Worm (Caenorhabditis elegans) whole organism, L3 larva: ENCODE results near the gene F28H6.7.

Source experiments
- ZK546.5 ChIP-seq: sonication (generic microtip); optimal IDR thresholded peaks from 2 replicates; lab custom pipeline; 2017; ENCODE audit warnings: missing biosample characterization, missing genetic modification characterization
- ama-1 ChIP-seq: fragments of 150-350 bp; optimal IDR thresholded peaks from 2 replicates; lab custom pipeline; 2018
- ceh-16 ChIP-seq: sonication (generic microtip); optimal IDR thresholded peaks from 2 replicates; lab custom pipeline; 2017; ENCODE audit warnings: missing biosample characterization, missing genetic modification characterization
- ceh-28 ChIP-seq: fragments of 150-350 bp; optimal IDR thresholded peaks from 2 replicates; lab custom pipeline; 2014; ENCODE audit warnings: missing biosample characterization, missing genetic modification reagents, missing genetic modification characterization
- ceh-82 ChIP-seq: fragments of 150-350 bp; optimal IDR thresholded peaks from 2 replicates; lab custom pipeline; 2014; ENCODE audit warnings: missing biosample characterization, missing genetic modification characterization
- daf-12 ChIP-seq: fragments of 150-350 bp; optimal IDR thresholded peaks from 2 replicates; lab custom pipeline; 2014; ENCODE audit warnings: missing biosample characterization, missing genetic modification reagents, missing genetic modification characterization
- egl-5 ChIP-seq: fragments of 150-350 bp; optimal IDR thresholded peaks from 2 replicates; lab custom pipeline; 2017; ENCODE audit warnings: missing biosample characterization, missing genetic modification reagents, missing genetic modification characterization, inconsistent platforms
- elt-1 ChIP-seq: fragments of 150-350 bp; optimal IDR thresholded peaks from 2 replicates; lab custom pipeline; 2014; ENCODE audit warnings: missing biosample characterization, missing genetic modification characterization
- elt-2 ChIP-seq: sonication (generic microtip); optimal IDR thresholded peaks from 2 replicates; lab custom pipeline; 2016; ENCODE audit warnings: missing genetic modification reagents, mild to moderate bottlenecking, missing genetic modification characterization, missing compliant biosample characterization
- elt-3 ChIP-seq, 3 experiments: fragments of 150-350 bp in 1 of 3; sonication (generic microtip) in 2 of 3; optimal IDR thresholded peaks; 2 replicates in 2 of 3; 4 replicates in 1 of 3; lab custom pipeline; 2014 to 2017; ENCODE audit warnings: missing biosample characterization in 3 of 3, missing genetic modification characterization in 3 of 3
- eor-1 ChIP-seq, 2 experiments: fragments of 150-350 bp; optimal IDR thresholded peaks; 2 replicates each; lab custom pipeline; 2014 to 2018; ENCODE audit warnings: missing biosample characterization in 2 of 2, missing genetic modification characterization in 2 of 2
- fkh-10 ChIP-seq: sonication (generic microtip); optimal IDR thresholded peaks from 2 replicates; lab custom pipeline; 2017; ENCODE audit warnings: missing biosample characterization, missing genetic modification reagents, missing genetic modification characterization
- fkh-2 ChIP-seq: fragments of 150-350 bp; optimal IDR thresholded peaks from 2 replicates; lab custom pipeline; 2014; ENCODE audit warnings: missing biosample characterization, missing genetic modification reagents, missing genetic modification characterization
- fos-1 ChIP-seq: fragments of 150-350 bp; optimal IDR thresholded peaks from 2 replicates; lab custom pipeline; 2014; ENCODE audit warnings: missing biosample characterization, missing genetic modification characterization
- hmg-11 ChIP-seq: sonication (generic microtip); optimal IDR thresholded peaks from 2 replicates; lab custom pipeline; 2016; ENCODE audit warnings: missing genetic modification characterization, missing compliant biosample characterization
- lin-15B ChIP-seq: fragments of 150-350 bp; optimal IDR thresholded peaks from 2 replicates; lab custom pipeline; 2014; ENCODE audit warnings: missing biosample characterization, missing genetic modification characterization
- lin-39 ChIP-seq: fragments of 150-350 bp; optimal IDR thresholded peaks from 2 replicates; lab custom pipeline; 2018; ENCODE audit warnings: missing biosample characterization, missing genetic modification reagents, missing genetic modification characterization
- lsy-12 ChIP-seq: sonication (generic microtip); optimal IDR thresholded peaks from 2 replicates; lab custom pipeline; 2016; ENCODE audit warnings: mild to moderate bottlenecking, missing genetic modification characterization, missing compliant biosample characterization
- mml-1 ChIP-seq: fragments of 150-350 bp; sonication (generic microtip); optimal IDR thresholded peaks from 3 replicates; lab custom pipeline; 2014; ENCODE audit warnings: missing biosample characterization, missing genetic modification characterization
- nfya-1 ChIP-seq: sonication (generic microtip); optimal IDR thresholded peaks from 2 replicates; lab custom pipeline; 2017; ENCODE audit warnings: missing genetic modification characterization, mild to moderate bottlenecking, missing compliant biosample characterization, antibody characterized with exemption, moderate library complexity; ENCODE audit not compliant: insufficient read depth
- nhr-23 ChIP-seq: fragments of 150-350 bp; optimal IDR thresholded peaks from 2 replicates; lab custom pipeline; 2014; ENCODE audit warnings: missing biosample characterization, missing genetic modification reagents, missing genetic modification characterization
- nhr-28 ChIP-seq: fragments of 150-350 bp; optimal IDR thresholded peaks from 2 replicates; lab custom pipeline; 2014; ENCODE audit warnings: missing biosample characterization, missing genetic modification characterization
- nhr-67 ChIP-seq: fragments of 150-350 bp; optimal IDR thresholded peaks from 2 replicates; lab custom pipeline; 2014; ENCODE audit warnings: missing biosample characterization, missing genetic modification characterization
- nhr-77 ChIP-seq: fragments of 150-350 bp; optimal IDR thresholded peaks from 2 replicates; lab custom pipeline; 2014; ENCODE audit warnings: missing biosample characterization, missing genetic modification characterization
- pha-4 ChIP-seq: fragments of 150-350 bp; optimal IDR thresholded peaks from 2 replicates; lab custom pipeline; 2014; ENCODE audit warnings: missing biosample characterization, missing genetic modification reagents, missing genetic modification characterization
- sea-2 ChIP-seq: fragments of 150-350 bp; sonication (generic microtip); optimal IDR thresholded peaks from 4 replicates; lab custom pipeline; 2014; ENCODE audit warnings: missing biosample characterization, missing genetic modification reagents, missing genetic modification characterization
- skn-1 ChIP-seq: fragments of 150-350 bp; optimal IDR thresholded peaks from 2 replicates; lab custom pipeline; 2014; ENCODE audit warnings: missing biosample characterization, missing genetic modification characterization
- tbx-2 ChIP-seq: sonication (generic microtip); optimal IDR thresholded peaks from 2 replicates; lab custom pipeline; 2016; ENCODE audit warnings: mild to moderate bottlenecking, missing genetic modification characterization, missing compliant biosample characterization
- unc-39 ChIP-seq: sonication (generic microtip); optimal IDR thresholded peaks from 4 replicates; lab custom pipeline; 2017; ENCODE audit warnings: missing biosample characterization, missing genetic modification characterization
- unc-62 ChIP-seq: fragments of 150-350 bp; sonication (generic microtip); optimal IDR thresholded peaks from 4 replicates; lab custom pipeline; 2014; ENCODE audit warnings: missing biosample characterization, missing genetic modification reagents, missing genetic modification characterization
- ztf-11 ChIP-seq: fragments of 150-350 bp; optimal IDR thresholded peaks from 2 replicates; lab custom pipeline; 2014; ENCODE audit warnings: missing biosample characterization, missing genetic modification characterization
- ztf-4 ChIP-seq: fragments of 150-350 bp; optimal IDR thresholded peaks from 2 replicates; lab custom pipeline; 2014; ENCODE audit warnings: missing biosample characterization, missing genetic modification characterization

The F28H6.7 gene

DNA sequence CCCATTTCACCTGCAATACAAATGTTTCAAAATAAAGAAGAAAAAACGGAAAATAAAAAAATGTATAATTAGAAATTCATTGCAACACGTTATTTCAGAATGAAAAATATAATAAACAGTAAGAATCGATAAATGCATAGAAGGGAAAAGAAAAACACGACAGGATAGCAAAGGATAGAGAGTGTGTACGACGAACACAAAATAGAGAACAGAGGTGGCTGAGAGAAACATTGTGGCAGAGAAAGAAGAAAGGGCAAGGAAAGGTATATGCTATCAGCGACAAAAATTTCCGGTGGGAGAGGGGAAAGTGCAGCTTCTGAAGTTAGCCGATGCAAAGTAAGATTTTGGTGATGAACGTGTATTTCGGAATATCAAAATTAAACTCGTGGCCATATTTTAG is 10.0 kb downstream of the F28H6.7 start, which contains the start of gene F28H6.6:
TSS of gene F28H6.6 (minus strand) at position 10 of the 400 bp plus-strand sequence.
- TF ChIP-seq nhr-77 (tag; lab: Kevin White, UChicago), result no peak
- no peak for TF ChIP-seq ZK546.5 (tag; lab: Kevin White, UChicago)
- peak; percentile 29 for TF ChIP-seq pha-4 (tag; lab: Kevin White, UChicago)
- no peak for TF ChIP-seq fkh-10 (GFP tag; lab: Kevin White, UChicago)
- TF ChIP-seq ceh-16 (tag; lab: Kevin White, UChicago), result no peak
- no peak for TF ChIP-seq fkh-2 (tag; lab: Kevin White, UChicago)
- no peak for TF ChIP-seq unc-39 (tag; lab: Kevin White, UChicago)
- no peak for TF ChIP-seq tbx-2 (tag; lab: Kevin White, UChicago)
- TF ChIP-seq, all 47 proteins: peak for 1

DNA sequence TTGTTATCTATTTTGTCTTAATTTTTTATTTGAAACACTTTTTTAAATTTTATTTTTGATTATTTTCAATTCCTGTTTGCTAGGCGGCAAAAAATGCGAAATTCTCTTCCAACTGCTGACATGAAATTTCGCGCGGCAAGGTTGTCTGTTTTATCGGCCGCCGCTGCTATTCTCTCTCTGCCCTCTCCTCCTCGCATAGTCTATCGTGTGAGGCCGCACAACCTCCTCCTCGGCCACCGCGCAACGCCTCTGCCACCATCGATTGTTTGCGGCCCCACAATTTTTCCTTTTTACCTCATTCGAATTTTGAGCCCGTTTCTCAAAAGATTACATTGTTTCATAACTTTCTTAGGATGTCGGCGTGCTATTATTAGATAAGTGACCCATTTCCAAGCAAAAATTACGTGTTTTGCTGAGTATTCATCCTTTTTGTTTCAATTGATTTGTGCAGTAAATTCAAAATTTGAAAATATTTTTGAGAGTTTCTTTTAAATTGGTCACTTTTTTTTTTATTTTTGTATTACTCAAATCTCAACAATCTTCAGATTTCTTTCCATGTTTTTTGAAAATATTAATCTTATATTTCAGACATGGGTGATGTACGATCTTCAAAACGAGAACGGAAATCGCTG is 11.5 kb downstream of the F28H6.7 start, which contains the start of gene F28H6.4:
TSS of gene F28H6.4 (plus strand) at position 582 of the 632 bp plus-strand sequence.
- TF ChIP-seq lin-15B (tag; lab: Kevin White, UChicago) (peak; percentile 16), elt-3 (tag; optimal IDR thresholded peaks at IDR 0.05; lab: Kevin White, UChicago) (no peak), elt-2 (tag; lab: Kevin White, UChicago) (peak; percentile 3), hmg-11 (tag; lab: Kevin White, UChicago) (peak; percentile 43), ceh-82 (tag; lab: Kevin White, UChicago) (no peak), pha-4 (tag; lab: Kevin White, UChicago) (peak; percentile 34), fos-1 (no peak), lin-39 (tag; lab: Kevin White, UChicago) (peak; percentile 3), nfya-1 (tag; lab: Kevin White, UChicago) (peak; percentile 31)

DNA sequence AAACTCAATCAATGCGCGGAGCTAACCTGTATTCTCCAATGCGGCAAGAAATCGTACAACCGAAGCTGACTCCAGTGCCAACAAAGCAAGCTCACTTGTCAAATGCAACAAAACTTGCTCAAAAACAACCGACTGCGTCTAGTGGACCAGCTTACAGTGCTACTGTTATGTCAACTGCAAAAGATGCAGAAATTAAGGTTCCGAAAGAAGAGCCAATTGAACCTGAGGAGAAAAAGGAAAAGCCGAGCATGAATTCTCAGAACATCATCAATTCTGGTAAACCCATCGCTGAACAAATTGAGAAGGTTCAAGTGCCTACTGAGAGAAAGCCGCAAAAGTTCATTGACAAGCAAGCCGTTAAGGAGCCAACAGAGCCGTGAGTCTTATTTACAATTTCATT is 15.6 kb downstream of the F28H6.7 start:
- TF ChIP-seq nhr-23 (tag; lab: Kevin White, UChicago) (no peak), nhr-67 (tag; lab: Kevin White, UChicago) (no peak), pha-4 (tag; lab: Kevin White, UChicago) (no peak), elt-1 (no peak), nhr-77 (tag; lab: Kevin White, UChicago) (no peak), nfya-1 (tag; lab: Kevin White, UChicago) (no peak), ztf-4 (tag; lab: Kevin White, UChicago) (no peak), unc-62 (GFP tag; lab: Kevin White, UChicago) (no peak), tbx-2 (tag; lab: Kevin White, UChicago) (no peak), hmg-11 (tag; lab: Kevin White, UChicago) (no peak), egl-5 (tag; lab: Kevin White, UChicago) (no peak)
- TF ChIP-seq, all 47 proteins: peak for 0

DNA sequence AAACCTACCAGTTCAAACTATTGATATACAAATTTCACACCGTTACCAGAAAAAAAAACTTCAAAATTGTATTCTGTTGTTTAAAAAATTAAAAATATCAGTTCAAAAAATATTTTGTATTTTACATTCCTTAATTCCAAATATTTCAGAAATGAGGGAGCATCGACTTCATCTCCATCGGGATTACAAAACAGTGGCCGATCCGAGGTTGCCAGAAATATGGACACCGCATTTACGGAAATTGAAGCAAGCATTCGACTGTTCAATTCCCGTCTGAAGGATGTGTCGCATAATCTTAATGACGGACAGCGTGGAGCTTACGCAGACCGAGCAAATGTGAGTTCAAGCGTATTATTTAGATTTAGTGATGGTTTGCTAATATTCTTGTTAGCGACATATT is 16.8 kb downstream of the F28H6.7 start:
- TF ChIP-seq nhr-28 (tag; lab: Kevin White, UChicago) (no peak), skn-1 (tag; lab: Kevin White, UChicago) (no peak), sea-2 (GFP tag; lab: Kevin White, UChicago) (no peak), daf-12 (no peak), lsy-12 (tag; lab: Kevin White, UChicago) (no peak), tbx-2 (tag; lab: Kevin White, UChicago) (no peak), ztf-11 (tag; lab: Kevin White, UChicago) (no peak)

DNA sequence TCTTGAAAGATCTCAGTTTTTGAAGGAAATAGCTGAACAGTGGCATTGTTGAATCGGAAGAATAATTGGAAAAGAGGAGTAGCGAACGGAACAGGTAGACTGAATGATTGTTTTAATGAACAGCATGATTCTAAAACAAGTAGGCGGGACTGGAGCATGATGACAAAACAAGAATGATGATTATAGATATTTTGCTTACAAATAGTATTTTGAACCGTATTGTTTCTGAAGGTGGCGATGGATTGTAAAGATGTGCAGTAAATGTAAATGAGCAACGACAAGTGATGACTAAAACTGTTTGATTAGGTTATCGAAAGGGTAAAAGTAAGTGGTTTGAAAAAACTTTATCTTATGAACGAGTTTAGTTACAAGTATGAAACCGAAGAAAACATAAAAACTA is 18.3 kb downstream of the F28H6.7 start, which contains the start of gene F28H6.8:
TSS of gene F28H6.8 (minus strand) at position 101 of the 400 bp plus-strand sequence.
- TF ChIP-seq ama-1 (lab: Kevin White, UChicago), result no peak
- TF ChIP-seq ceh-28 (tag; lab: Kevin White, UChicago), result no peak
- no peak for TF ChIP-seq nfya-1 (tag; lab: Kevin White, UChicago)
- TF ChIP-seq eor-1 (tag; optimal IDR thresholded peaks at IDR 0.05; lab: Kevin White, UChicago), result no peak
- no peak for TF ChIP-seq egl-5 (tag; lab: Kevin White, UChicago)
- TF ChIP-seq sea-2 (GFP tag; lab: Kevin White, UChicago), result no peak
- no peak for TF ChIP-seq ceh-82 (tag; lab: Kevin White, UChicago)
- no peak for TF ChIP-seq mml-1 (tag; lab: Kevin White, UChicago)
- no peak for TF ChIP-seq nhr-67 (tag; lab: Kevin White, UChicago)
